Worm (Caenorhabditis elegans) whole organism, L2 larva: ENCODE measurements around the gene K05F6.8.

Source experiments
- C34F6.9 ChIP-seq: fragments of 150-350 bp; optimal IDR thresholded peaks from 2 replicates; lab custom pipeline; 2014; ENCODE audit warnings: missing biosample characterization, missing genetic modification characterization
- F13H6.1 ChIP-seq: sonication (generic microtip); optimal IDR thresholded peaks from 2 replicates; lab custom pipeline; 2016; ENCODE audit warnings: missing genetic modification characterization, missing compliant biosample characterization
- R02D3.7 ChIP-seq: fragments of 150-350 bp; optimal IDR thresholded peaks from 2 replicates; lab custom pipeline; 2014; ENCODE audit warnings: missing biosample characterization, missing genetic modification characterization
- ZK546.5 ChIP-seq: sonication (generic microtip); optimal IDR thresholded peaks from 2 replicates; lab custom pipeline; 2017; ENCODE audit warnings: missing biosample characterization, missing genetic modification characterization
- alr-1 ChIP-seq: fragments of 150-350 bp; optimal IDR thresholded peaks from 2 replicates; lab custom pipeline; 2014; ENCODE audit warnings: missing biosample characterization, missing genetic modification characterization
- aly-2 ChIP-seq: fragments of 150-350 bp; optimal IDR thresholded peaks from 2 replicates; lab custom pipeline; 2014; ENCODE audit warnings: missing biosample characterization, missing genetic modification characterization
- ama-1 ChIP-seq: fragments of 150-350 bp; optimal IDR thresholded peaks from 2 replicates; lab custom pipeline; 2018; ENCODE audit warnings: inconsistent platforms
- ceh-16 ChIP-seq: fragments of 150-350 bp; optimal IDR thresholded peaks from 2 replicates; lab custom pipeline; 2014; ENCODE audit warnings: missing biosample characterization, missing genetic modification characterization
- crh-2 ChIP-seq: sonication (generic microtip); optimal IDR thresholded peaks from 2 replicates; lab custom pipeline; 2017; ENCODE audit warnings: missing biosample characterization, missing genetic modification characterization
- dmd-4 ChIP-seq: sonication (generic microtip); optimal IDR thresholded peaks from 2 replicates; lab custom pipeline; 2017; ENCODE audit warnings: missing biosample characterization, missing genetic modification characterization
- egl-27 ChIP-seq: sonication (generic microtip); optimal IDR thresholded peaks from 3 replicates; lab custom pipeline; 2017; ENCODE audit warnings: missing biosample characterization, missing genetic modification reagents, missing genetic modification characterization
- elt-1 ChIP-seq: fragments of 150-350 bp; optimal IDR thresholded peaks from 2 replicates; lab custom pipeline; 2014; ENCODE audit warnings: missing biosample characterization, missing genetic modification characterization
- elt-3 ChIP-seq: sonication (generic microtip); optimal IDR thresholded peaks from 2 replicates; lab custom pipeline; 2017; ENCODE audit warnings: missing biosample characterization, missing genetic modification characterization
- fos-1 ChIP-seq: fragments of 150-350 bp; optimal IDR thresholded peaks from 2 replicates; lab custom pipeline; 2014; ENCODE audit warnings: missing biosample characterization, missing genetic modification characterization
- gmeb-1 ChIP-seq: fragments of 150-350 bp; optimal IDR thresholded peaks from 2 replicates; lab custom pipeline; 2014; ENCODE audit warnings: missing biosample characterization, missing genetic modification characterization
- lin-11 ChIP-seq: fragments of 150-350 bp; sonication (generic microtip); optimal IDR thresholded peaks from 2 replicates; lab custom pipeline; 2014; ENCODE audit warnings: missing biosample characterization, missing genetic modification characterization, inconsistent platforms, mixed read lengths
- lin-13 ChIP-seq: fragments of 150-350 bp; optimal IDR thresholded peaks from 2 replicates; lab custom pipeline; 2014; ENCODE audit warnings: missing biosample characterization, missing genetic modification reagents, missing genetic modification characterization
- lsy-2 ChIP-seq, 2 experiments: fragments of 150-350 bp in 1 of 2; sonication (generic microtip) in 1 of 2; optimal IDR thresholded peaks; 2 replicates each; lab custom pipeline; 2014 to 2017; ENCODE audit warnings: missing biosample characterization in 2 of 2, missing genetic modification characterization in 2 of 2
- mab-5 ChIP-seq: fragments of 150-350 bp; optimal IDR thresholded peaks from 2 replicates; lab custom pipeline; 2014; ENCODE audit warnings: missing biosample characterization, missing genetic modification characterization
- mbf-1 ChIP-seq: sonication (generic microtip); optimal IDR thresholded peaks from 2 replicates; lab custom pipeline; 2017; ENCODE audit warnings: missing biosample characterization, missing genetic modification characterization
- mdl-1 ChIP-seq, 2 experiments: fragments of 150-350 bp in 1 of 2; sonication (generic microtip) in 1 of 2; optimal IDR thresholded peaks; 2 replicates each; lab custom pipeline; 2017; ENCODE audit warnings: missing biosample characterization in 2 of 2, missing genetic modification characterization in 2 of 2
- nhr-11 ChIP-seq: fragments of 150-350 bp; optimal IDR thresholded peaks from 2 replicates; lab custom pipeline; 2014; ENCODE audit warnings: missing biosample characterization, missing genetic modification characterization
- nhr-12 ChIP-seq: fragments of 150-350 bp; optimal IDR thresholded peaks from 2 replicates; lab custom pipeline; 2014; ENCODE audit warnings: missing biosample characterization, missing genetic modification characterization
- nhr-129 ChIP-seq: fragments of 150-350 bp; optimal IDR thresholded peaks from 2 replicates; lab custom pipeline; 2014; ENCODE audit warnings: missing biosample characterization, missing genetic modification characterization
- nhr-21 ChIP-seq: fragments of 150-350 bp; optimal IDR thresholded peaks from 2 replicates; lab custom pipeline; 2014; ENCODE audit warnings: missing biosample characterization, missing genetic modification characterization
- nhr-23 ChIP-seq: fragments of 150-350 bp; optimal IDR thresholded peaks from 2 replicates; lab custom pipeline; 2014; ENCODE audit warnings: missing biosample characterization, missing genetic modification reagents, missing genetic modification characterization
- nhr-237 ChIP-seq: fragments of 150-350 bp; optimal IDR thresholded peaks from 2 replicates; lab custom pipeline; 2014; ENCODE audit warnings: missing biosample characterization, missing genetic modification characterization
- nhr-25 ChIP-seq: fragments of 150-350 bp; sonication (generic microtip); optimal IDR thresholded peaks from 3 replicates; lab custom pipeline; 2014; ENCODE audit warnings: missing biosample characterization, missing genetic modification characterization
- nhr-6 ChIP-seq: fragments of 150-350 bp; optimal IDR thresholded peaks from 2 replicates; lab custom pipeline; 2014; ENCODE audit warnings: missing biosample characterization, missing genetic modification characterization
- nhr-77 ChIP-seq: fragments of 150-350 bp; optimal IDR thresholded peaks from 2 replicates; lab custom pipeline; 2014; ENCODE audit warnings: missing biosample characterization, missing genetic modification characterization
- sem-4 ChIP-seq: fragments of 150-350 bp; optimal IDR thresholded peaks from 2 replicates; lab custom pipeline; 2014; ENCODE audit warnings: missing biosample characterization, missing genetic modification reagents, missing genetic modification characterization
- skn-1 ChIP-seq: sonication (generic microtip); optimal IDR thresholded peaks from 2 replicates; lab custom pipeline; 2017; ENCODE audit warnings: missing biosample characterization, missing genetic modification characterization
- sma-3 ChIP-seq: sonication (generic microtip); optimal IDR thresholded peaks from 2 replicates; lab custom pipeline; 2016; ENCODE audit warnings: missing genetic modification reagents, missing genetic modification characterization, missing compliant biosample characterization
- sma-9 ChIP-seq, 2 experiments: fragments of 150-350 bp in 1 of 2; sonication (generic microtip) in 1 of 2; optimal IDR thresholded peaks; 2 replicates each; lab custom pipeline; 2014 to 2016; ENCODE audit warnings: missing genetic modification characterization in 2 of 2, mild to moderate bottlenecking in 1 of 2, missing biosample characterization in 1 of 2, missing compliant biosample characterization in 1 of 2, missing genetic modification reagents in 1 of 2, moderate library complexity in 1 of 2
- snpc-4 ChIP-seq: fragments of 150-350 bp; optimal IDR thresholded peaks from 2 replicates; lab custom pipeline; 2014; ENCODE audit warnings: missing biosample characterization, missing genetic modification characterization
- unc-39 ChIP-seq: fragments of 150-350 bp; optimal IDR thresholded peaks from 2 replicates; lab custom pipeline; 2014; ENCODE audit warnings: missing biosample characterization, missing genetic modification characterization
- unc-55 ChIP-seq: fragments of 150-350 bp; sonication (generic microtip); optimal IDR thresholded peaks from 3 replicates; lab custom pipeline; 2014; ENCODE audit warnings: missing biosample characterization, missing genetic modification reagents, missing genetic modification characterization
- unc-62 ChIP-seq: fragments of 150-350 bp; optimal IDR thresholded peaks from 2 replicates; lab custom pipeline; 2014; ENCODE audit warnings: missing biosample characterization, missing genetic modification reagents, missing genetic modification characterization
- zag-1 ChIP-seq: fragments of 150-350 bp; optimal IDR thresholded peaks from 2 replicates; lab custom pipeline; 2014; ENCODE audit warnings: missing biosample characterization, missing genetic modification characterization
- ztf-1 ChIP-seq: fragments of 200-800 bp; sonication (Bioruptor generic); conservative IDR thresholded peaks from 2 replicates; pipeline ENCODE4 v1.3.6; 2022; ENCODE audit warnings: missing genetic modification characterization, missing compliant biosample characterization
- ztf-11 ChIP-seq: sonication (generic microtip); optimal IDR thresholded peaks from 2 replicates; lab custom pipeline; 2017; ENCODE audit warnings: missing biosample characterization, missing genetic modification characterization
- ztf-4 ChIP-seq: fragments of 150-350 bp; optimal IDR thresholded peaks from 2 replicates; lab custom pipeline; 2014; ENCODE audit warnings: missing biosample characterization, missing genetic modification characterization

Gene K05F6.8

ce11 chrII:1521956-1522355, 45.6 kb downstream of the K05F6.8 start:
- TF ChIP-seq C34F6.9 (no peak), ztf-11 (tag; lab: Kevin White, UChicago) (no peak), unc-62 (no peak), ztf-1 (no peak), unc-55 (GFP tag; lab: Kevin White, UChicago) (no peak)

- TF ChIP-seq dmd-4 (tag; lab: Kevin White, UChicago): no peak
- TF ChIP-seq mab-5 (tag; lab: Kevin White, UChicago): no peak
- TF ChIP-seq lin-13 (GFP tag; lab: Kevin White, UChicago): peak; percentile 40
- no peak for TF ChIP-seq ceh-16 (tag; lab: Kevin White, UChicago)
- TF ChIP-seq snpc-4: no peak
- no peak for TF ChIP-seq sem-4 (tag; lab: Kevin White, UChicago)
- TF ChIP-seq fos-1 (tag; lab: Kevin White, UChicago): peak; percentile 27
- TF ChIP-seq zag-1: no peak
- no peak for TF ChIP-seq sma-3 (GFP tag; lab: Kevin White, UChicago)
- no peak for TF ChIP-seq nhr-12 (tag; lab: Kevin White, UChicago)
- no peak for TF ChIP-seq nhr-77 (tag; lab: Kevin White, UChicago)
- no peak for TF ChIP-seq mdl-1 (tag; optimal IDR thresholded peaks at IDR 0.05; lab: Kevin White, UChicago)
- no peak for TF ChIP-seq skn-1 (tag; lab: Kevin White, UChicago)
- TF ChIP-seq mbf-1 (tag; lab: Kevin White, UChicago): no peak
- TF ChIP-seq R02D3.7 (tag; lab: Kevin White, UChicago): no peak
- TF ChIP-seq crh-2 (tag; lab: Kevin White, UChicago): no peak
- TF ChIP-seq ztf-1: no peak
- no peak for TF ChIP-seq lin-11
- no peak for TF ChIP-seq C34F6.9
- TF ChIP-seq elt-3 (tag; lab: Kevin White, UChicago): no peak
- no peak for TF ChIP-seq ama-1 (lab: Kevin White, UChicago)
- no peak for TF ChIP-seq ztf-4 (tag; lab: Kevin White, UChicago)
- no peak for TF ChIP-seq elt-1 (tag; lab: Kevin White, UChicago)
- no peak for TF ChIP-seq nhr-25 (tag; lab: Kevin White, UChicago)
- TF ChIP-seq F13H6.1: peak; percentile 6
- peak; percentile 20 for TF ChIP-seq gmeb-1 (tag; lab: Kevin White, UChicago)
- no peak for TF ChIP-seq nhr-11 (tag; lab: Kevin White, UChicago)
- peak; percentile 41 for TF ChIP-seq unc-55 (GFP tag; lab: Kevin White, UChicago)
- no peak for TF ChIP-seq nhr-21 (tag; lab: Kevin White, UChicago)
- TF ChIP-seq egl-27 (tag; lab: Kevin White, UChicago): no peak
- TF ChIP-seq nhr-129: peak; percentile 14
- TF ChIP-seq lsy-2 (tag; optimal IDR thresholded peaks at IDR 0.05; lab: Kevin White, UChicago): peak; percentile 18 to 41
These were observed 47.7 kb downstream of the K05F6.8 start for ce11 chrII:1519867-1520266.

ce11 chrII:1518914-1519313, 48.6 kb downstream of the K05F6.8 start, which contains the start of gene Y51H7BR.8:
TSS of gene Y51H7BR.8 (plus strand) at chrII:1519214.
- TF ChIP-seq nhr-6 (tag; lab: Kevin White, UChicago) (no peak), egl-27 (tag; lab: Kevin White, UChicago) (no peak), unc-55 (GFP tag; lab: Kevin White, UChicago) (no peak), lin-11 (no peak), nhr-21 (tag; lab: Kevin White, UChicago) (no peak), mdl-1 (tag; optimal IDR thresholded peaks at IDR 0.05; lab: Kevin White, UChicago) (no peak), sem-4 (tag; lab: Kevin White, UChicago) (no peak), aly-2 (tag; lab: Kevin White, UChicago) (no peak), nhr-77 (tag; lab: Kevin White, UChicago) (no peak), sma-9 (GFP tag; optimal IDR thresholded peaks at IDR 0.05; lab: Kevin White, UChicago) (no peak), sma-9 (tag; optimal IDR thresholded peaks at IDR 0.05; lab: Kevin White, UChicago) (no peak)

ce11 chrII:1517354-1517753, 50.2 kb downstream of the K05F6.8 start, which contains the start of gene math-45:
TSS of gene math-45 (minus strand) at chrII:1517454.
- TF ChIP-seq ztf-11 (tag; lab: Kevin White, UChicago) (no peak), unc-62 (no peak), nhr-77 (tag; lab: Kevin White, UChicago) (no peak), nhr-21 (tag; lab: Kevin White, UChicago) (no peak), nhr-23 (tag; lab: Kevin White, UChicago) (no peak), mab-5 (tag; lab: Kevin White, UChicago) (no peak), gmeb-1 (tag; lab: Kevin White, UChicago) (no peak), zag-1 (no peak), unc-55 (GFP tag; lab: Kevin White, UChicago) (no peak), ZK546.5 (tag; lab: Kevin White, UChicago) (no peak), alr-1 (no peak), sem-4 (tag; lab: Kevin White, UChicago) (no peak), egl-27 (tag; lab: Kevin White, UChicago) (no peak), nhr-237 (tag; lab: Kevin White, UChicago) (no peak), dmd-4 (tag; lab: Kevin White, UChicago) (no peak), unc-39 (tag; lab: Kevin White, UChicago) (no peak)
- TF ChIP-seq, all 48 proteins: peak for 0
